Worm (Caenorhabditis elegans): Measurements from ENCODE around the gene Y39A3CL.4.

ce11 chrIII:1803000-1803399 is 25.1 kb upstream of the Y39A3CL.4 start:
- no peak for TF ChIP-seq nhr-237 (tag; optimal IDR thresholded peaks at IDR 0.05)
- TF ChIP-seq nhr-76 (tag; optimal IDR thresholded peaks at IDR 0.05) = no peak
- no peak for TF ChIP-seq ztf-11 (tag; optimal IDR thresholded peaks at IDR 0.05)
- TF ChIP-seq snpc-4 (tag; optimal IDR thresholded peaks at IDR 0.05) = no peak
- TF ChIP-seq flh-1 (GFP tag; optimal IDR thresholded peaks at IDR 0.05) = no peak
- TF ChIP-seq unc-62 (GFP tag; optimal IDR thresholded peaks at IDR 0.05) = no peak
- TF ChIP-seq M03D4.4 (tag; optimal IDR thresholded peaks at IDR 0.05) = no peak

Data from whole organism, mixed stage, embryonic.